Worm (Caenorhabditis elegans) whole organism, mixed stage, embryonic: ENCODE results near the gene F52H2.15.
A peak's percentile ranks its signal among the peaks of the same experiment; 100 is the strongest.

ENCODE experiments used
- M03D4.4 ChIP-seq: sonication (generic microtip); optimal IDR thresholded peaks from 2 replicates; lab custom pipeline; 2017; ENCODE audit warnings: mild to moderate bottlenecking, missing genetic modification characterization, missing compliant biosample characterization
- bed-3 ChIP-seq: fragments of 200-800 bp; sonication (Bioruptor generic); optimal IDR thresholded peaks from 3 replicates; lab custom pipeline; 2018; ENCODE audit warnings: mild to moderate bottlenecking, missing genetic modification characterization, moderate library complexity, missing compliant biosample characterization
- blmp-1 ChIP-seq: fragments of 150-350 bp; optimal IDR thresholded peaks from 2 replicates; lab custom pipeline; 2014; ENCODE audit warnings: missing biosample characterization, missing genetic modification characterization
- ceh-39 ChIP-seq: fragments of 150-350 bp; optimal IDR thresholded peaks from 2 replicates; lab custom pipeline; 2014; ENCODE audit warnings: missing biosample characterization, missing genetic modification characterization
- ceh-43 ChIP-seq: fragments of 200-800 bp; sonication (Bioruptor generic); optimal IDR thresholded peaks from 2 replicates; lab custom pipeline; 2018; ENCODE audit warnings: mild to moderate bottlenecking, missing genetic modification characterization, moderate library complexity, missing compliant biosample characterization
- ceh-83 ChIP-seq: fragments of 200-800 bp; sonication (Bioruptor generic); optimal IDR thresholded peaks from 2 replicates; lab custom pipeline; 2018; ENCODE audit warnings: mild to moderate bottlenecking, missing genetic modification characterization, missing compliant biosample characterization
- ces-1 ChIP-seq: fragments of 150-350 bp; optimal IDR thresholded peaks from 2 replicates; lab custom pipeline; 2014; ENCODE audit warnings: missing biosample characterization, missing genetic modification reagents, missing genetic modification characterization
- cnd-1 ChIP-seq: fragments of 200-800 bp; sonication (Bioruptor generic); optimal IDR thresholded peaks from 2 replicates; lab custom pipeline; 2018; ENCODE audit warnings: mild to moderate bottlenecking, missing genetic modification characterization, missing compliant biosample characterization
- drap-1 ChIP-seq: fragments of 200-800 bp; sonication (Bioruptor generic); optimal IDR thresholded peaks from 3 replicates; lab custom pipeline; 2018; ENCODE audit warnings: mild to moderate bottlenecking, missing genetic modification characterization, missing compliant biosample characterization
- elt-1 ChIP-seq: sonication (generic microtip); optimal IDR thresholded peaks from 2 replicates; lab custom pipeline; 2017; ENCODE audit warnings: missing genetic modification characterization, mild to moderate bottlenecking, missing compliant biosample characterization, antibody characterized with exemption, moderate library complexity, borderline replicate concordance; ENCODE audit not compliant: insufficient read depth
- elt-3 ChIP-seq: fragments of 150-350 bp; optimal IDR thresholded peaks from 2 replicates; lab custom pipeline; 2014; ENCODE audit warnings: missing biosample characterization, missing genetic modification characterization
- flh-1 ChIP-seq: fragments of 200-800 bp; sonication (Bioruptor generic); optimal IDR thresholded peaks from 2 replicates; lab custom pipeline; 2018; ENCODE audit warnings: mild to moderate bottlenecking, missing genetic modification characterization, moderate library complexity, missing compliant biosample characterization
- ham-2 ChIP-seq: fragments of 200-800 bp; sonication (Bioruptor generic); optimal IDR thresholded peaks from 2 replicates; lab custom pipeline; 2018; ENCODE audit warnings: mild to moderate bottlenecking, missing genetic modification characterization, missing compliant biosample characterization
- hlh-1 ChIP-seq: fragments of 150-350 bp; optimal IDR thresholded peaks from 2 replicates; lab custom pipeline; 2014; ENCODE audit warnings: missing biosample characterization, missing genetic modification reagents, missing genetic modification characterization
- lin-13 ChIP-seq: fragments of 150-350 bp; optimal IDR thresholded peaks from 2 replicates; lab custom pipeline; 2014; ENCODE audit warnings: missing biosample characterization, missing genetic modification characterization
- lin-32 ChIP-seq: fragments of 200-800 bp; sonication (Bioruptor generic); optimal IDR thresholded peaks from 2 replicates; lab custom pipeline; 2018; ENCODE audit warnings: mild to moderate bottlenecking, missing genetic modification characterization, missing compliant biosample characterization
- lsy-2 ChIP-seq: fragments of 150-350 bp; optimal IDR thresholded peaks from 2 replicates; lab custom pipeline; 2014; ENCODE audit warnings: missing biosample characterization, missing genetic modification characterization
- mab-5 ChIP-seq: fragments of 150-350 bp; optimal IDR thresholded peaks from 2 replicates; lab custom pipeline; 2014; ENCODE audit warnings: missing biosample characterization, missing genetic modification characterization
- mep-1 ChIP-seq: fragments of 150-350 bp; optimal IDR thresholded peaks from 2 replicates; lab custom pipeline; 2017; ENCODE audit warnings: missing biosample characterization, missing genetic modification reagents, missing genetic modification characterization, inconsistent platforms
- mls-2 ChIP-seq: sonication (generic microtip); optimal IDR thresholded peaks from 2 replicates; lab custom pipeline; 2016; ENCODE audit warnings: mild to moderate bottlenecking, missing genetic modification characterization, moderate library complexity, missing compliant biosample characterization
- nhr-12 ChIP-seq: fragments of 150-350 bp; optimal IDR thresholded peaks from 2 replicates; lab custom pipeline; 2014; ENCODE audit warnings: missing biosample characterization, missing genetic modification characterization
- nhr-2 ChIP-seq: fragments of 150-350 bp; optimal IDR thresholded peaks from 2 replicates; lab custom pipeline; 2014; ENCODE audit warnings: missing biosample characterization, missing genetic modification characterization
- nhr-237 ChIP-seq: fragments of 150-350 bp; optimal IDR thresholded peaks from 2 replicates; lab custom pipeline; 2014; ENCODE audit warnings: missing biosample characterization, missing genetic modification characterization
- nhr-28 ChIP-seq: fragments of 150-350 bp; optimal IDR thresholded peaks from 2 replicates; lab custom pipeline; 2014; ENCODE audit warnings: missing biosample characterization, missing genetic modification characterization
- nhr-76 ChIP-seq: sonication (generic microtip); optimal IDR thresholded peaks from 2 replicates; lab custom pipeline; 2017; ENCODE audit warnings: missing biosample characterization, missing genetic modification characterization
- pha-4 ChIP-seq: fragments of 150-350 bp; optimal IDR thresholded peaks from 2 replicates; lab custom pipeline; 2018; ENCODE audit warnings: missing biosample characterization, missing genetic modification reagents, missing genetic modification characterization
- sem-2 ChIP-seq: fragments of 200-800 bp; sonication (Bioruptor generic); optimal IDR thresholded peaks from 2 replicates; lab custom pipeline; 2018; ENCODE audit warnings: mild to moderate bottlenecking, missing genetic modification characterization, missing compliant biosample characterization
- snpc-4 ChIP-seq: fragments of 150-350 bp; optimal IDR thresholded peaks from 2 replicates; lab custom pipeline; 2014; ENCODE audit warnings: missing biosample characterization, missing genetic modification characterization
- sptf-1 ChIP-seq: sonication (generic microtip); optimal IDR thresholded peaks from 2 replicates; lab custom pipeline; 2017; ENCODE audit warnings: mild to moderate bottlenecking, missing genetic modification characterization, moderate library complexity, missing compliant biosample characterization
- tbx-8 ChIP-seq: fragments of 200-800 bp; sonication (Bioruptor generic); optimal IDR thresholded peaks from 2 replicates; lab custom pipeline; 2018; ENCODE audit warnings: mild to moderate bottlenecking, missing genetic modification characterization, moderate library complexity, missing compliant biosample characterization
- unc-120 ChIP-seq: sonication (generic microtip); optimal IDR thresholded peaks from 2 replicates; lab custom pipeline; 2017; ENCODE audit warnings: missing genetic modification characterization, missing compliant biosample characterization; ENCODE audit not compliant: poor library complexity, severe bottlenecking
- unc-39 ChIP-seq: fragments of 150-350 bp; optimal IDR thresholded peaks from 2 replicates; lab custom pipeline; 2014; ENCODE audit warnings: missing biosample characterization, missing genetic modification characterization
- unc-62 ChIP-seq: fragments of 150-350 bp; optimal IDR thresholded peaks from 2 replicates; lab custom pipeline; 2014; ENCODE audit warnings: missing biosample characterization, missing genetic modification reagents, missing genetic modification characterization
- zip-8 ChIP-seq: fragments of 150-350 bp; optimal IDR thresholded peaks from 2 replicates; lab custom pipeline; 2014; ENCODE audit warnings: missing biosample characterization, missing genetic modification characterization
- ztf-11 ChIP-seq: fragments of 150-350 bp; optimal IDR thresholded peaks from 2 replicates; lab custom pipeline; 2014; ENCODE audit warnings: missing biosample characterization, missing genetic modification characterization

The F52H2.15 gene

ce11 chrX:2550665-2551064 is 14.5 kb upstream of the F52H2.15 start:
- TF ChIP-seq hlh-1 (tag; lab: Kevin White, UChicago) (no peak), ceh-43 (GFP tag; lab: Kevin White, UChicago) (no peak), cnd-1 (tag; lab: Kevin White, UChicago) (no peak), ces-1 (GFP tag; lab: Kevin White, UChicago) (peak; percentile 1), snpc-4 (tag; lab: Kevin White, UChicago) (no peak)

ce11 chrX:2551450-2551849 is 13.7 kb upstream of the F52H2.15 start:
- no peak for TF ChIP-seq drap-1 (GFP tag; lab: Kevin White, UChicago)
- TF ChIP-seq nhr-2 (tag; lab: Kevin White, UChicago) = no peak
- no peak for TF ChIP-seq unc-39
- TF ChIP-seq, all 35 proteins: peak for 0

- TF ChIP-seq ztf-11 (tag; lab: Kevin White, UChicago) (no peak), unc-120 (tag; lab: Kevin White, UChicago) (peak; percentile 8), sptf-1 (tag; lab: Kevin White, UChicago) (peak; percentile 40), mls-2 (tag; lab: Kevin White, UChicago) (peak; percentile 71), nhr-2 (tag; lab: Kevin White, UChicago) (peak; percentile 88), nhr-28 (tag; lab: Kevin White, UChicago) (no peak), unc-39 (no peak), blmp-1 (tag; lab: Kevin White, UChicago) (no peak), pha-4 (no peak), cnd-1 (tag; lab: Kevin White, UChicago) (peak; percentile 10), ces-1 (GFP tag; lab: Kevin White, UChicago) (no peak), drap-1 (GFP tag; lab: Kevin White, UChicago) (peak; percentile 49), mep-1 (tag; lab: Kevin White, UChicago) (peak; percentile 16), snpc-4 (tag; lab: Kevin White, UChicago) (no peak), ceh-39 (tag; lab: Kevin White, UChicago) (no peak), M03D4.4 (tag; lab: Kevin White, UChicago) (no peak)
These were observed 12.9 kb upstream of the F52H2.15 start, which contains the start of gene aat-3 for ce11 chrX:2552210-2552674. Gene aat-3, plus strand, starts transcription at chrX:2552260.

ce11 chrX:2553433-2553860 is 11.7 kb upstream of the F52H2.15 start:
- TF ChIP-seq elt-1 (tag; lab: Kevin White, UChicago) = no peak
- TF ChIP-seq mls-2 (tag; lab: Kevin White, UChicago) = peak; percentile 67
- peak; percentile 17 for TF ChIP-seq cnd-1 (tag; lab: Kevin White, UChicago)
- no peak for TF ChIP-seq nhr-12
- no peak for TF ChIP-seq ceh-39 (tag; lab: Kevin White, UChicago)
- no peak for TF ChIP-seq zip-8 (tag; lab: Kevin White, UChicago)
- TF ChIP-seq hlh-1 (tag; lab: Kevin White, UChicago) = no peak
- TF ChIP-seq elt-3 = no peak
- TF ChIP-seq nhr-28 (tag; lab: Kevin White, UChicago) = no peak
- peak; percentile 73 for TF ChIP-seq ham-2
- peak; percentile 61 for TF ChIP-seq drap-1 (GFP tag; lab: Kevin White, UChicago)
- TF ChIP-seq ceh-43 (GFP tag; lab: Kevin White, UChicago) = peak; percentile 48
- peak; percentile 80 for TF ChIP-seq sptf-1 (tag; lab: Kevin White, UChicago)
- TF ChIP-seq nhr-76 (tag; lab: Kevin White, UChicago) = no peak
- TF ChIP-seq snpc-4 (tag; lab: Kevin White, UChicago) = no peak
- peak; percentile 25 for TF ChIP-seq mep-1 (tag; lab: Kevin White, UChicago)
- TF ChIP-seq M03D4.4 (tag; lab: Kevin White, UChicago) = no peak
- TF ChIP-seq pha-4 = no peak
- TF ChIP-seq tbx-8 (GFP tag; lab: Kevin White, UChicago) = no peak
- TF ChIP-seq nhr-237 (tag; lab: Kevin White, UChicago) = peak; percentile 12
- TF ChIP-seq blmp-1 (tag; lab: Kevin White, UChicago) = peak; percentile 61
- peak; percentile 18 for TF ChIP-seq sem-2 (GFP tag; lab: Kevin White, UChicago)
- TF ChIP-seq flh-1 (GFP tag; lab: Kevin White, UChicago) = peak; percentile 11
- TF ChIP-seq unc-62 (GFP tag; lab: Kevin White, UChicago) = peak; percentile 29
- TF ChIP-seq nhr-2 (tag; lab: Kevin White, UChicago) = peak; percentile 72
- peak; percentile 36 for TF ChIP-seq bed-3 (GFP tag; lab: Kevin White, UChicago)
- no peak for TF ChIP-seq lin-32
- no peak for TF ChIP-seq lin-13 (tag; lab: Kevin White, UChicago)
- TF ChIP-seq ztf-11 (tag; lab: Kevin White, UChicago) = no peak
- no peak for TF ChIP-seq mab-5
- TF ChIP-seq ceh-83 (GFP tag; lab: Kevin White, UChicago) = peak; percentile 40
- peak; percentile 22 for TF ChIP-seq ces-1 (GFP tag; lab: Kevin White, UChicago)
- TF ChIP-seq unc-120 (tag; lab: Kevin White, UChicago) = peak; percentile 62
- no peak for TF ChIP-seq lsy-2
- no peak for TF ChIP-seq unc-39
